Worm (Caenorhabditis elegans): ENCODE data around the gene C50D2.7.

DNA sequence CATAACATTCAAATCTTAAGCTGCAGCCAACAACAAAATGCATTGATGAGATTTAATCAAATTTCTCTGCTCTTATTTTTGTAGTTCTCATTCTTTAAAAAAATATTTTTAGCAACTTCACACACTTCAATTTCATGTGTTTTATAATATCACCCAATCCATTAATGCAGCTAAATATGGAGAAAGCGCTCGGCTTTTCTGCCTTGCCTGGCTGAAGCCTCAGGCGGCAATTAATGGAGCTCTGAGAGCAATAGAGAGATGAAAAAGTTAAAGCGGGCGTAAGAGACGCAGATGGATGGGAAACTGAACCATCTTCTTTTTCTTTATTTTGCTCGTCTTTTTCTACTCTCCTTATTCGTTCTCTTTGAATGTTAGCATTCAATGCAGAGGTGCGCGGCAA lies 12.6 kb upstream of the C50D2.7 start:
- TF ChIP-seq R02D3.7 (tag; optimal IDR thresholded peaks at IDR 0.05) = no peak
- TF ChIP-seq egl-27 (tag; optimal IDR thresholded peaks at IDR 0.05) = no peak
- TF ChIP-seq unc-39 (tag; optimal IDR thresholded peaks at IDR 0.05) = no peak
- no peak for TF ChIP-seq zfp-3 (GFP tag; conservative IDR thresholded peaks at IDR 0.05)
- TF ChIP-seq fkh-10 (GFP tag; optimal IDR thresholded peaks at IDR 0.05) = no peak
- no peak for TF ChIP-seq pqm-1 (tag; optimal IDR thresholded peaks at IDR 0.05)
- TF ChIP-seq unc-130 (GFP tag; optimal IDR thresholded peaks at IDR 0.05) = no peak
